Fruit fly (Drosophila melanogaster): ENCODE measurements around the gene BBS8.

dm6 chr2L:435311-435806 lies 12.7 kb downstream of the BBS8 start:
- TF ChIP-seq CTCF (optimal IDR thresholded peaks at IDR 0.05) = no peak
- no peak for TF ChIP-seq CG8478 (optimal IDR thresholded peaks at IDR 0.05)

Data from S2 (cell line).